Worm (Caenorhabditis elegans) whole organism, L1 larva: ENCODE measurements around the gene C27D8.1.

Experiments
- C16A3.4 ChIP-seq: fragments of 150-350 bp; optimal IDR thresholded peaks from 2 replicates; lab custom pipeline; 2014; ENCODE audit warnings: missing biosample characterization, missing genetic modification characterization
- F16B12.6 ChIP-seq: fragments of 150-350 bp; optimal IDR thresholded peaks from 2 replicates; lab custom pipeline; 2014; ENCODE audit warnings: missing biosample characterization, missing genetic modification characterization
- ceh-8 ChIP-seq: fragments of 200-800 bp; sonication (Bioruptor generic); optimal IDR thresholded peaks from 2 replicates; lab custom pipeline; 2018; ENCODE audit warnings: mild to moderate bottlenecking, missing genetic modification characterization, moderate library complexity, missing compliant biosample characterization
- ceh-82 ChIP-seq, 3 experiments: fragments of 150-350 bp in 1 of 3; sonication (generic microtip) in 2 of 3; optimal IDR thresholded peaks; 2 replicates each; lab custom pipeline; 2014 to 2017; ENCODE audit warnings: missing biosample characterization in 3 of 3, missing genetic modification characterization in 3 of 3
- ces-1 ChIP-seq: fragments of 150-350 bp; optimal IDR thresholded peaks from 2 replicates; lab custom pipeline; 2014; ENCODE audit warnings: missing biosample characterization, missing genetic modification reagents, missing genetic modification characterization
- dpl-1 ChIP-seq, 3 experiments: fragments of 150-350 bp in 2 of 3; sonication (generic microtip) in 1 of 3; optimal IDR thresholded peaks; 2 replicates each; lab custom pipeline; 2014 to 2017; ENCODE audit warnings: missing biosample characterization in 3 of 3, missing genetic modification characterization in 3 of 3, missing genetic modification reagents in 3 of 3
- dsc-1 ChIP-seq: sonication (generic microtip); optimal IDR thresholded peaks from 2 replicates; lab custom pipeline; 2016; ENCODE audit warnings: mild to moderate bottlenecking, missing genetic modification characterization, missing compliant biosample characterization
- efl-1 ChIP-seq, 4 experiments: fragments of 150-350 bp; optimal IDR thresholded peaks in 3 of 4; peaks in 1 of 4; 1 replicate in 1 of 4; 2 replicates in 3 of 4; lab custom pipeline; 2014; ENCODE audit warnings: missing biosample characterization in 2 of 4, missing genetic modification characterization in 2 of 4, missing genetic modification reagents in 2 of 4
- egl-13 ChIP-seq: sonication (generic microtip); optimal IDR thresholded peaks from 2 replicates; lab custom pipeline; 2016; ENCODE audit warnings: missing genotype, missing genetic modification reagents, missing genetic modification characterization, missing compliant biosample characterization
- elt-2 ChIP-seq: sonication (generic microtip); optimal IDR thresholded peaks from 2 replicates; lab custom pipeline; 2016; ENCODE audit warnings: missing genetic modification characterization, mild to moderate bottlenecking, inconsistent platforms, missing compliant biosample characterization, missing genetic modification reagents
- fkh-10 ChIP-seq: sonication (generic microtip); optimal IDR thresholded peaks from 2 replicates; lab custom pipeline; 2017; ENCODE audit warnings: missing biosample characterization, missing genetic modification reagents, missing genetic modification characterization
- hlh-4 ChIP-seq: sonication (generic microtip); optimal IDR thresholded peaks from 2 replicates; lab custom pipeline; 2016; ENCODE audit warnings: mild to moderate bottlenecking, missing genetic modification characterization, missing compliant biosample characterization
- jun-1 ChIP-seq: fragments of 150-350 bp; optimal IDR thresholded peaks from 2 replicates; lab custom pipeline; 2014; ENCODE audit warnings: missing biosample characterization, missing genetic modification reagents, missing genetic modification characterization
- lin-14 ChIP-seq: fragments of 200-800 bp; sonication (Bioruptor generic); optimal IDR thresholded peaks from 2 replicates; lab custom pipeline; 2018; ENCODE audit warnings: mild to moderate bottlenecking, missing genetic modification characterization, moderate library complexity, missing compliant biosample characterization
- lir-3 ChIP-seq: sonication (generic microtip); optimal IDR thresholded peaks from 2 replicates; lab custom pipeline; 2016; ENCODE audit warnings: mild to moderate bottlenecking, missing genetic modification characterization, moderate library complexity, missing compliant biosample characterization; ENCODE audit not compliant: poor library complexity
- lsy-2 ChIP-seq, 2 experiments: fragments of 150-350 bp; optimal IDR thresholded peaks; 2 replicates each; lab custom pipeline; 2014; ENCODE audit warnings: missing biosample characterization in 2 of 2, missing genetic modification characterization in 2 of 2
- mdl-1 ChIP-seq, 2 experiments: fragments of 150-350 bp; optimal IDR thresholded peaks; 2 replicates each; lab custom pipeline; 2014 to 2017; ENCODE audit warnings: missing biosample characterization in 2 of 2, missing genetic modification characterization in 2 of 2, inconsistent platforms in 1 of 2
- nhr-11 ChIP-seq: fragments of 150-350 bp; optimal IDR thresholded peaks from 2 replicates; lab custom pipeline; 2014; ENCODE audit warnings: missing biosample characterization, missing genetic modification characterization
- nhr-19 ChIP-seq: fragments of 200-800 bp; sonication (Bioruptor generic); conservative IDR thresholded peaks from 2 replicates; pipeline ENCODE4 v1.3.6; 2022; ENCODE audit warnings: missing genetic modification characterization, missing compliant biosample characterization
- nhr-28 ChIP-seq: fragments of 150-350 bp; optimal IDR thresholded peaks from 2 replicates; lab custom pipeline; 2014; ENCODE audit warnings: missing biosample characterization, missing genetic modification characterization
- nhr-47 ChIP-seq: sonication (generic microtip); optimal IDR thresholded peaks from 2 replicates; lab custom pipeline; 2016; ENCODE audit warnings: mild to moderate bottlenecking, missing genetic modification characterization, moderate library complexity, missing compliant biosample characterization
- nhr-85 ChIP-seq: sonication (generic microtip); peaks from one replicate; lab custom pipeline; 2016; ENCODE audit warnings: missing genetic modification characterization, inconsistent platforms, missing compliant biosample characterization
- pqm-1 ChIP-seq: sonication (generic microtip); optimal IDR thresholded peaks from 3 replicates; lab custom pipeline; 2017; ENCODE audit warnings: missing biosample characterization, missing genetic modification characterization
- sptf-1 ChIP-seq: fragments of 150-350 bp; optimal IDR thresholded peaks from 2 replicates; lab custom pipeline; 2014; ENCODE audit warnings: missing biosample characterization, missing genetic modification characterization
- tbx-2 ChIP-seq: sonication (generic microtip); optimal IDR thresholded peaks from 2 replicates; lab custom pipeline; 2016; ENCODE audit warnings: missing genetic modification characterization, missing compliant biosample characterization
- unc-62 ChIP-seq: fragments of 150-350 bp; optimal IDR thresholded peaks from 2 replicates; lab custom pipeline; 2014; ENCODE audit warnings: missing biosample characterization, missing genetic modification reagents, missing genetic modification characterization
- unc-86 ChIP-seq: sonication (generic microtip); optimal IDR thresholded peaks from 2 replicates; lab custom pipeline; 2016; ENCODE audit warnings: missing genetic modification characterization, missing compliant biosample characterization
- xbp-1 ChIP-seq: sonication (generic microtip); optimal IDR thresholded peaks from 2 replicates; lab custom pipeline; 2016; ENCODE audit warnings: missing genetic modification characterization, missing compliant biosample characterization
- zip-4 ChIP-seq: fragments of 200-800 bp; sonication (Bioruptor generic); optimal IDR thresholded peaks from 2 replicates; lab custom pipeline; 2018; ENCODE audit warnings: mild to moderate bottlenecking, missing genetic modification characterization, moderate library complexity, missing compliant biosample characterization

Gene C27D8.1

DNA sequence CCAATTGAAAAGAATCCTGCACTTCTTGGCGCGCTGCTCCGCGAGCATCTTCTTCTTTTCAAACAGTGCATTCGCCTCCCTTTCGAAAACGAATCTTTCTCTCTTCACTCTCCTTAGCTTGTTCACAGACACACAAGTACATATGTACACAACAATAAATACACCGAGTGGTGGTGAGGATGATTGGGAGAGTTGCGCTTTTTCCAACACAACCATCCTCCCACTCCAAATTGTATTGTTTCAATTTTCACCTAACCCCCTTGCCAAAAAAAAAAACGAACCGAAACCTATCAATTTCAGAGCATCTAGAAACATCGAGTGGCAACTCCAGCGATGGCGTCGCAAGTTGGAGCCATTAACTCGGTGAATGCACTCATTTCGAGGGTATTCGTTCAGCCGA is 28.7 kb downstream of the C27D8.1 start, which contains the start of gene inx-6:
TSS of gene inx-6 (plus strand) at position 301 of the 400 bp plus-strand sequence.
- TF ChIP-seq efl-1 (optimal IDR thresholded peaks at IDR 0.05; lab: Kevin White, UChicago) (no peak), efl-1 (GFP tag; optimal IDR thresholded peaks at IDR 0.05 in 1 of 2; lab: Kevin White, UChicago) (peak in 1 of 2 experiments; percentile 2), nhr-11 (no peak)

DNA sequence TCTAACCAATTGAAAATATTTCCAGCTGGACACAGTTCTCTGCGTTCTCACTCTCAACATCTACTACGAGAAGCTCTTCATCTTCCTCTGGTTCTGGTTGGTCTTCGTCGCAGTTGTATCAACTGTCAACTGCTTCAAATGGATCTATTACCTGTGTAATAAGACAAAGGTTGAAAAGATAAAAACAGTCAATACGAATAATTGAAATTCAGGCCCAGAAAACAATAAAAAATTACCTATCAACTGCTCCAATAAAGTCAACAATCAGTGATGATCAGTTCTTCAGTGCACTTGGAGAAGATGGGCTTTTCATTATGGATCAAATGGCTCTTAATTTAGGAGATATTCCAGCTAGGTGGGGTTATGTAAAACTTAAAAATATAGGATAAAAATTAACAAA is 31.1 kb downstream of the C27D8.1 start:
- TF ChIP-seq fkh-10 (GFP tag; lab: Kevin White, UChicago) (no peak), C16A3.4 (tag; lab: Kevin White, UChicago) (no peak), ces-1 (GFP tag; lab: Kevin White, UChicago) (no peak), nhr-11 (no peak), egl-13 (tag; lab: Kevin White, UChicago) (no peak), xbp-1 (tag; lab: Kevin White, UChicago) (no peak), pqm-1 (tag; lab: Kevin White, UChicago) (no peak), lir-3 (tag; lab: Kevin White, UChicago) (no peak), hlh-4 (tag; lab: Kevin White, UChicago) (no peak), sptf-1 (no peak)

ce11 chrIV:12754170-12754569 is 36.5 kb downstream of the C27D8.1 start:
- TF ChIP-seq dpl-1 (GFP tag; optimal IDR thresholded peaks at IDR 0.05; lab: Kevin White, UChicago) (peak in 1 of 3 experiments; percentile 9), nhr-85 (tag; lab: Kevin White, UChicago) (no peak)

- TF ChIP-seq efl-1 (optimal IDR thresholded peaks at IDR 0.05; lab: Kevin White, UChicago) (no peak), efl-1 (GFP tag; optimal IDR thresholded peaks at IDR 0.05 in 1 of 2; lab: Kevin White, UChicago) (peak in 1 of 2 experiments; percentile 75), mdl-1 (tag; optimal IDR thresholded peaks at IDR 0.05; lab: Kevin White, UChicago) (no peak)
Observed at ce11 chrIV:12755641-12756040, 38.0 kb downstream of the C27D8.1 start.

DNA sequence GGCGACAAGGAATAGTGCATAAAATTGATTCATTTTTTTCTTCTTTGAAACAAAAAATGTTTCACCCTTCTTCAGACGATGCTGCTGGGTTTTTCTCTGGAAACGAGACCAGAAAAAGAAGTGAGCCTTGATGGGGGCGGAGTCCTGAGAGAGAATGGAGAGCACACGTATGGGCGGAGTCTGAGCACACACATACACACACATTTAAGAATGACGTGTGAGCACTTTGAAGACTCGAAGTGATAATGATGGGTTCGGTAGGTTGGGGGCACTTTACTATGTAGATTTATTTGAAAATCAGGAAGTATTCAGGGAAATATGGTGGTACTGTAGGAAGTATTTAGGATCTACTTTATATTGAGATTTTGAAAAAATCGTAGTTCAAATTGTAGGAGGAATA is 39.8 kb downstream of the C27D8.1 start, which contains the start of gene flp-9:
TSS of gene flp-9 (minus strand) at position 101 of the 400 bp plus-strand sequence.
- TF ChIP-seq unc-86 (tag; lab: Kevin White, UChicago) (no peak), nhr-19 (GFP tag; lab: Robert Waterston, UW) (no peak), tbx-2 (tag; lab: Kevin White, UChicago) (no peak), jun-1 (tag; lab: Kevin White, UChicago) (no peak), nhr-47 (tag; lab: Kevin White, UChicago) (no peak), dpl-1 (GFP tag; optimal IDR thresholded peaks at IDR 0.05; lab: Kevin White, UChicago) (no peak), nhr-11 (no peak), ceh-82 (tag; optimal IDR thresholded peaks at IDR 0.05; lab: Kevin White, UChicago) (no peak), dsc-1 (tag; lab: Kevin White, UChicago) (no peak), zip-4 (GFP tag; lab: Kevin White, UChicago) (no peak)

DNA sequence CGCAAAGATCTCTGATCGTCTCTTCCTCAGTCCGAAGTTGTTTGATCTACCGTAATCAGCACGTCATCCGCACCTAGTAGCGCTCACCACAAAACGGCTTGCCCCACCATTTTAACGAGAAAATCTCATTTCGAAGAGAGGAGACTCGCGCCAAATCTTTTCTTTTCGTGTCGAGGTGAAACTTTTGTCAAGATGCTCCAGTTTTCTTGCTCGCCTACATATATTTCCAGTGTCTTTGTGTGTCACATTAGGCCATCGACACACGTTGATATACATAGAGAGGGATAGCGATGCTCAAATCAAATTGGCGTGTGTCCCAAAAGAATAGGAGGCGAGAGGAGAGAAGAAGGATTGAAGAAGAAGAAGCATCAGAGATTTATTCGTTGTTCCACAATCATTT is 45.2 kb downstream of the C27D8.1 start:
- TF ChIP-seq lsy-2 (tag; optimal IDR thresholded peaks at IDR 0.05; lab: Kevin White, UChicago): peak in 1 of 2 experiments; percentile 16
- TF ChIP-seq unc-62 (GFP tag; lab: Kevin White, UChicago): no peak
- no peak for TF ChIP-seq unc-86 (tag; lab: Kevin White, UChicago)
- TF ChIP-seq lin-14 (GFP tag; lab: Kevin White, UChicago): peak; percentile 78
- no peak for TF ChIP-seq ceh-8 (GFP tag; lab: Kevin White, UChicago)
- peak; percentile 87 for TF ChIP-seq fkh-10 (GFP tag; lab: Kevin White, UChicago)

ce11 chrIV:12765067-12765466 is 47.4 kb downstream of the C27D8.1 start, which contains the start of gene ZK897.10:
ZK897.10 (plus strand) TSS chrIV:12765351.
- TF ChIP-seq jun-1 (tag; lab: Kevin White, UChicago) (peak; percentile 34), nhr-28 (tag; lab: Kevin White, UChicago) (no peak), elt-2 (peak; percentile 53), F16B12.6 (no peak)
